Worm (Caenorhabditis elegans) whole organism, L4 larva: ENCODE results near the gene try-1.
"Not testable (repeated sequence)": the region's sequence is repeated elsewhere in the genome, so short reads cannot be mapped to it uniquely, and the experiment has no call there.

ENCODE experiments used
- daf-16 ChIP-seq, 3 experiments: sonication (generic microtip); optimal IDR thresholded peaks; 2 replicates each; lab custom pipeline; 2016 to 2017; ENCODE audit warnings: missing genetic modification characterization in 3 of 3, missing genetic modification reagents in 3 of 3, mild to moderate bottlenecking in 2 of 3, missing compliant biosample characterization in 2 of 3, missing biosample characterization in 1 of 3, moderate library complexity in 1 of 3
- lin-13 ChIP-seq: fragments of 150-350 bp; optimal IDR thresholded peaks from 2 replicates; lab custom pipeline; 2014; ENCODE audit warnings: missing biosample characterization, missing genetic modification reagents, missing genetic modification characterization
- mdt-29 ChIP-seq: fragments of 200-800 bp; sonication (Bioruptor generic); IDR thresholded peaks from 2 replicates; pipeline ENCODE4 v1.3.6; 2022; ENCODE audit warnings: missing genetic modification reagents, missing genetic modification characterization, missing compliant biosample characterization

try-1 gene

ce11 chrII:4898529-4898928, 50.8 kb downstream of the try-1 start, which contains the start of gene msp-32:
Gene msp-32 (plus strand): TSS chrII:4898829.
- TF ChIP-seq lin-13; mdt-29; daf-16 (GFP tag; optimal IDR thresholded peaks at IDR 0.05; lab: Kevin White, UChicago); daf-16 (tag; optimal IDR thresholded peaks at IDR 0.05; lab: Kevin White, UChicago): not testable (repeated sequence)
- TF ChIP-seq, all 104 proteins: peak for 0; not testable (repeated sequence) for 104
